Fruit fly (Drosophila melanogaster) whole organism, embryonic: ENCODE data around the gene CG6465.

Experiments used
- Atf6 ChIP-seq: fragments of 200-800 bp; sonication (Bioruptor generic); IDR thresholded peaks from 2 replicates; pipeline ENCODE4 v1.3.6; 2022; ENCODE audit warnings: missing biosample characterization, missing genetic modification characterization
- Blimp-1 ChIP-seq: fragments of 200-800 bp; sonication (Bioruptor generic); optimal IDR thresholded peaks from 3 replicates; lab custom pipeline; 2018; ENCODE audit warnings: missing biosample characterization, missing genetic modification characterization, mild to moderate bottlenecking, moderate library complexity, missing genetic modification reagents
- CG10267 ChIP-seq: fragments of 200-800 bp; sonication (Bioruptor generic); optimal IDR thresholded peaks from 2 replicates; lab custom pipeline; 2018; ENCODE audit warnings: missing biosample characterization, mild to moderate bottlenecking, missing genetic modification characterization, moderate library complexity
- CG11504 ChIP-seq: fragments of 200-800 bp; sonication (Bioruptor generic); optimal IDR thresholded peaks from 3 replicates; lab custom pipeline; 2019; ENCODE audit warnings: missing biosample characterization, mild to moderate bottlenecking, missing genetic modification characterization, moderate library complexity
- CG13894 ChIP-seq: fragments of 200-800 bp; sonication (Bioruptor generic); optimal IDR thresholded peaks from 3 replicates; lab custom pipeline; 2018; ENCODE audit warnings: missing biosample characterization, mild to moderate bottlenecking, missing genetic modification characterization, moderate library complexity
- CG16779 ChIP-seq: fragments of 200-800 bp; sonication (Bioruptor generic); IDR thresholded peaks from 2 replicates; pipeline ENCODE4 v1.3.6; 2022; ENCODE audit warnings: missing biosample characterization, missing genetic modification characterization
- CG16813 ChIP-seq: fragments of 200-800 bp; sonication (Bioruptor generic); IDR thresholded peaks from 3 replicates; pipeline ENCODE4 v1.3.6; 2022; ENCODE audit warnings: missing biosample characterization, missing genetic modification characterization; ENCODE audit not compliant: partially characterized antibody
- CG17612 ChIP-seq: fragments of 200-800 bp; sonication (Bioruptor generic); IDR thresholded peaks from 2 replicates; pipeline ENCODE4 v1.3.6; 2022; ENCODE audit warnings: missing biosample characterization, missing genetic modification characterization
- CG18599 ChIP-seq: fragments of 200-800 bp; sonication (Bioruptor generic); optimal IDR thresholded peaks from 3 replicates; lab custom pipeline; 2017; ENCODE audit warnings: missing biosample characterization, missing genetic modification characterization, mild to moderate bottlenecking, moderate library complexity, missing genetic modification reagents
- CG34422 ChIP-seq: fragments of 200-800 bp; sonication (Bioruptor generic); IDR thresholded peaks from 3 replicates; pipeline ENCODE4 v1.3.6; 2022; ENCODE audit warnings: missing biosample characterization, missing genetic modification characterization
- CG3847 ChIP-seq: fragments of 200-800 bp; sonication (Bioruptor generic); IDR thresholded peaks from 2 replicates; pipeline ENCODE4 v1.3.6; 2022; ENCODE audit warnings: missing biosample characterization, missing genetic modification characterization
- CG4424 ChIP-seq: fragments of 200-800 bp; sonication (Bioruptor generic); optimal IDR thresholded peaks from 3 replicates; lab custom pipeline; 2016; ENCODE audit warnings: missing biosample characterization, missing genetic modification characterization
- CG4707 ChIP-seq: fragments of 200-800 bp; sonication (Bioruptor generic); optimal IDR thresholded peaks from 2 replicates; lab custom pipeline; 2018; ENCODE audit warnings: missing biosample characterization, mild to moderate bottlenecking, missing genetic modification characterization, moderate library complexity
- CG6254 ChIP-seq: fragments of 200-800 bp; sonication (Bioruptor generic); optimal IDR thresholded peaks from 3 replicates; lab custom pipeline; 2017; ENCODE audit warnings: mild to moderate bottlenecking, missing biosample characterization, missing genetic modification reagents, missing genetic modification characterization
- CkIIα-i1 ChIP-seq: fragments of 200-800 bp; sonication (Bioruptor generic); IDR thresholded peaks from 2 replicates; pipeline ENCODE4 v1.3.6; 2022; ENCODE audit warnings: missing biosample characterization, missing genetic modification characterization
- D19A ChIP-seq: fragments of 200-800 bp; optimal IDR thresholded peaks from 3 replicates; lab custom pipeline; 2019; ENCODE audit warnings: missing biosample characterization, mild to moderate bottlenecking, missing genetic modification characterization, moderate library complexity
- Dbx ChIP-seq: fragments of 200-800 bp; sonication (Bioruptor generic); IDR thresholded peaks from 3 replicates; pipeline ENCODE4 v1.3.6; 2022; ENCODE audit warnings: missing biosample characterization, missing genetic modification characterization
- Dfd ChIP-seq, 2 experiments: fragments of >200 bp; optimal IDR thresholded peaks; 2 replicates each; lab custom pipeline; 2017; ENCODE audit warnings: missing biosample characterization in 2 of 2, missing genetic modification characterization in 2 of 2
- Dll ChIP-seq: fragments of 200-800 bp; sonication (Bioruptor generic); IDR thresholded peaks from 4 replicates; pipeline ENCODE4 v1.3.6; 2022; ENCODE audit warnings: missing biosample characterization, missing genetic modification characterization; ENCODE audit not compliant: partially characterized antibody
- Elba2 ChIP-seq: fragments of 200-800 bp; sonication (Bioruptor generic); optimal IDR thresholded peaks from 3 replicates; lab custom pipeline; 2016; ENCODE audit warnings: missing biosample characterization, missing genetic modification characterization
- H2.0 ChIP-seq: fragments of 200-800 bp; sonication (Bioruptor generic); IDR thresholded peaks from 2 replicates; pipeline ENCODE4 v1.3.6; 2022; ENCODE audit warnings: missing biosample characterization, missing genetic modification characterization
- HLHmδ ChIP-seq: fragments of 200-800 bp; sonication (Bioruptor generic); optimal IDR thresholded peaks from 2 replicates; lab custom pipeline; 2018; ENCODE audit warnings: missing biosample characterization, mild to moderate bottlenecking, missing genetic modification characterization, moderate library complexity
- Hr51 ChIP-seq, 2 experiments: fragments of 200-800 bp; sonication (Bioruptor generic); optimal IDR thresholded peaks; 2 replicates in 1 of 2; 3 replicates in 1 of 2; lab custom pipeline; 2016 to 2018; ENCODE audit warnings: missing biosample characterization in 2 of 2, missing genetic modification characterization in 2 of 2, mild to moderate bottlenecking in 1 of 2, moderate library complexity in 1 of 2
- Lpt ChIP-seq: fragments of >200 bp; optimal IDR thresholded peaks from 2 replicates; lab custom pipeline; 2018; ENCODE audit warnings: missing biosample characterization, missing genetic modification characterization
- Mrtf ChIP-seq: fragments of 200-800 bp; sonication (Bioruptor generic); IDR thresholded peaks from 3 replicates; pipeline ENCODE4 v1.3.6; 2022; ENCODE audit warnings: missing biosample characterization, missing genetic modification characterization
- Nf-YB ChIP-seq: fragments of 200-800 bp; sonication (Bioruptor generic); optimal IDR thresholded peaks from 3 replicates; lab custom pipeline; 2019; ENCODE audit warnings: missing biosample characterization, mild to moderate bottlenecking, missing genetic modification characterization, moderate library complexity
- Nf-YC ChIP-seq: fragments of 200-800 bp; optimal IDR thresholded peaks from 3 replicates; lab custom pipeline; 2019; ENCODE audit warnings: missing biosample characterization, mild to moderate bottlenecking, missing genetic modification characterization, moderate library complexity
- Opbp ChIP-seq: fragments of 200-800 bp; sonication (Bioruptor generic); IDR thresholded peaks from 3 replicates; pipeline ENCODE4 v1.3.6; 2022; ENCODE audit warnings: missing biosample characterization, missing genetic modification characterization; ENCODE audit not compliant: partially characterized antibody
- Six4 ChIP-seq: fragments of 200-800 bp; sonication (Bioruptor generic); optimal IDR thresholded peaks from 2 replicates; lab custom pipeline; 2016; ENCODE audit warnings: missing biosample characterization, missing genetic modification characterization
- Tbp ChIP-seq: fragments of >200 bp; optimal IDR thresholded peaks from 2 replicates; lab custom pipeline; 2018; ENCODE audit warnings: missing biosample characterization, missing genetic modification characterization
- ab ChIP-seq: fragments of 200-800 bp; sonication (Bioruptor generic); optimal IDR thresholded peaks from 2 replicates; lab custom pipeline; 2016; ENCODE audit warnings: missing biosample characterization, missing genetic modification characterization
- ase ChIP-seq: fragments of 200-800 bp; sonication (Bioruptor generic); IDR thresholded peaks from 3 replicates; pipeline ENCODE4 v1.3.6; 2022; ENCODE audit warnings: missing biosample characterization, missing genetic modification characterization
- chn ChIP-seq: fragments of 200-800 bp; sonication (Bioruptor generic); optimal IDR thresholded peaks from 2 replicates; lab custom pipeline; 2016; ENCODE audit warnings: missing biosample characterization, missing genetic modification characterization
- dati ChIP-seq: fragments of 200-800 bp; sonication (Bioruptor generic); IDR thresholded peaks from 2 replicates; pipeline ENCODE4 v1.3.6; 2022; ENCODE audit warnings: missing biosample characterization, missing genetic modification characterization
- fd96Cb ChIP-seq: fragments of 200-800 bp; sonication (Bioruptor generic); optimal IDR thresholded peaks from 2 replicates; lab custom pipeline; 2018; ENCODE audit warnings: missing biosample characterization, mild to moderate bottlenecking, missing genetic modification characterization, moderate library complexity
- gce ChIP-seq: fragments of 200-800 bp; sonication (Bioruptor generic); IDR thresholded peaks from 3 replicates; pipeline ENCODE4 v1.3.6; 2022; ENCODE audit warnings: missing biosample characterization, missing genetic modification characterization
- gcm2 ChIP-seq: fragments of 200-800 bp; sonication (Bioruptor generic); optimal IDR thresholded peaks from 2 replicates; lab custom pipeline; 2016; ENCODE audit warnings: missing biosample characterization, missing genetic modification characterization
- hth ChIP-seq: fragments of >200 bp; optimal IDR thresholded peaks from 2 replicates; lab custom pipeline; 2017; ENCODE audit warnings: inconsistent platforms
- knrl ChIP-seq: fragments of 200-800 bp; sonication (Bioruptor generic); IDR thresholded peaks from 3 replicates; pipeline ENCODE4 v1.3.6; 2022; ENCODE audit warnings: missing biosample characterization, missing genetic modification characterization; ENCODE audit not compliant: partially characterized antibody
- luna ChIP-seq: fragments of 200-800 bp; sonication (Bioruptor generic); optimal IDR thresholded peaks from 2 replicates; lab custom pipeline; 2016; ENCODE audit warnings: missing biosample characterization, missing genetic modification characterization
- mam ChIP-seq: fragments of 200-800 bp; sonication (Bioruptor generic); optimal IDR thresholded peaks from 3 replicates; lab custom pipeline; 2016; ENCODE audit warnings: missing biosample characterization, missing genetic modification characterization
- nmo ChIP-seq: fragments of 200-800 bp; sonication (Bioruptor generic); optimal IDR thresholded peaks from 2 replicates; lab custom pipeline; 2018; ENCODE audit warnings: missing biosample characterization, mild to moderate bottlenecking, missing genetic modification characterization, moderate library complexity
- peb ChIP-seq: fragments of 200-800 bp; sonication (Bioruptor generic); IDR thresholded peaks from 2 replicates; pipeline ENCODE4 v1.3.6; 2022; ENCODE audit warnings: missing biosample characterization, missing genetic modification characterization
- prd ChIP-seq, 3 experiments: fragments of >200 bp in 2 of 3; fragments of 200-800 bp in 1 of 3; sonication (Bioruptor generic) in 1 of 3; optimal IDR thresholded peaks in 2 of 3; IDR thresholded peaks in 1 of 3; 2 replicates in 2 of 3; 3 replicates in 1 of 3; pipeline versions ENCODE4 v1.3.6 to Lab custom; 2017 to 2022; ENCODE audit warnings: missing biosample characterization in 1 of 3, missing genetic modification characterization in 1 of 3
- sim ChIP-seq: fragments of 200-800 bp; sonication (Bioruptor generic); IDR thresholded peaks from 2 replicates; pipeline ENCODE4 v1.3.6; 2022; ENCODE audit warnings: missing biosample characterization, missing genetic modification characterization
- so ChIP-seq: fragments of 200-800 bp; sonication (Bioruptor generic); IDR thresholded peaks from 3 replicates; pipeline ENCODE4 v1.3.6; 2022; ENCODE audit warnings: missing biosample characterization, missing genetic modification characterization
- trem ChIP-seq: fragments of 200-800 bp; optimal IDR thresholded peaks from 3 replicates; lab custom pipeline; 2019; ENCODE audit warnings: missing biosample characterization, mild to moderate bottlenecking, missing genetic modification characterization, moderate library complexity
- ttk ChIP-seq: fragments of 200-800 bp; sonication (Bioruptor generic); IDR thresholded peaks from 2 replicates; pipeline ENCODE4 v2.1.2; 2022; ENCODE audit warnings: missing biosample characterization, missing genetic modification characterization
- zfh1 ChIP-seq: fragments of 200-800 bp; sonication (Bioruptor generic); IDR thresholded peaks from 3 replicates; pipeline ENCODE4 v1.3.6; 2022; ENCODE audit warnings: missing biosample characterization, missing genetic modification characterization

The CG6465 gene

dm6 chr3R:10656578-10656977, 20.5 kb downstream of the CG6465 start (continued):
- no peak for TF ChIP-seq Dbx
- TF ChIP-seq HLHmδ (GFP tag; lab: Kevin White, UChicago) = no peak
- no peak for TF ChIP-seq CG18599 (GFP tag; lab: Kevin White, UChicago)
- no peak for TF ChIP-seq peb (GFP tag; lab: Robert Waterston, UW)
- no peak for TF ChIP-seq CG6254
- no peak for TF ChIP-seq knrl (GFP tag; lab: Robert Waterston, UW)
- TF ChIP-seq CG13894 (tag; lab: Kevin White, UChicago) = no peak
- TF ChIP-seq Mrtf (GFP tag; lab: Robert Waterston, UW) = no peak
- no peak for TF ChIP-seq Dll
- no peak for TF ChIP-seq sim (GFP tag; lab: Robert Waterston, UW)
- TF ChIP-seq CG4707 (GFP tag; lab: Kevin White, UChicago) = no peak
- no peak for TF ChIP-seq CkIIα-i1 (GFP tag; lab: Robert Waterston, UW)
- TF ChIP-seq dati (GFP tag; lab: Robert Waterston, UW) = no peak
- TF ChIP-seq CG16813 (GFP tag; lab: Robert Waterston, UW) = no peak

dm6 chr3R:10655968-10656367, 21.1 kb downstream of the CG6465 start:
- TF ChIP-seq ab (GFP tag; lab: Kevin White, UChicago) (no peak), fd96Cb (tag; lab: Kevin White, UChicago) (no peak), Tbp (no peak), chn (GFP tag; lab: Kevin White, UChicago) (peak; percentile 7), D19A (tag; lab: Kevin White, UChicago) (peak; percentile 5), Six4 (GFP tag; lab: Kevin White, UChicago) (no peak), Lpt (GFP tag; lab: Kevin White, UChicago) (no peak), so (GFP tag; lab: Robert Waterston, UW) (0 out of 3 replicates have a peak, but pooled peaks have one; percentile 48), CG16779 (no peak), CG11504 (tag; lab: Kevin White, UChicago) (peak; percentile 40), prd (optimal IDR thresholded peaks at IDR 0.05; lab: Kevin White, UChicago) (no peak), prd (GFP tag; IDR thresholded peaks at IDR 0.05; lab: Robert Waterston, UW) (peak; percentile 58), zfh1 (GFP tag; lab: Robert Waterston, UW) (peak; percentile 66; the same call in 2 of the 3 replicates), CG34422 (GFP tag; lab: Robert Waterston, UW) (no peak), Blimp-1 (GFP tag; lab: Kevin White, UChicago) (peak; percentile 42), ase (GFP tag; lab: Robert Waterston, UW) (0 out of 3 replicates have a peak, but pooled peaks have one; percentile 26), Dfd (GFP tag; optimal IDR thresholded peaks at IDR 0.05; lab: Kevin White, UChicago) (no peak), Nf-YB (no peak), Atf6 (peak; percentile 28; the same call in 1 of the 2 replicates), gcm2 (GFP tag; lab: Kevin White, UChicago) (no peak), CG17612 (GFP tag; lab: Robert Waterston, UW) (no peak; the same call in 1 of the 2 replicates), CG3847 (GFP tag; lab: Robert Waterston, UW) (0 out of 2 replicates have a peak, but pooled peaks have one; percentile 13), CG4424 (GFP tag; lab: Kevin White, UChicago) (peak; percentile 37), Elba2 (GFP tag; lab: Kevin White, UChicago) (no peak), Opbp (GFP tag; lab: Robert Waterston, UW) (no peak), H2.0 (GFP tag; lab: Robert Waterston, UW) (no peak), luna (GFP tag; lab: Kevin White, UChicago) (no peak), HLHmδ (GFP tag; lab: Kevin White, UChicago) (no peak), gce (GFP tag; lab: Robert Waterston, UW) (no peak), Nf-YC (tag; lab: Kevin White, UChicago) (no peak), hth (lab: Kevin White, UChicago) (no peak), Hr51 (GFP tag; optimal IDR thresholded peaks at IDR 0.05; lab: Kevin White, UChicago) (peak in 1 of 2 experiments; percentile 0), mam (GFP tag; lab: Kevin White, UChicago) (peak; percentile 29), nmo (peak; percentile 32), CG10267 (peak; percentile 5), ttk (GFP tag; lab: Robert Waterston, UW) (no peak), trem (tag; lab: Kevin White, UChicago) (no peak)
